Worm (Caenorhabditis elegans): ENCODE measurements around the gene rpl-6.

DNA sequence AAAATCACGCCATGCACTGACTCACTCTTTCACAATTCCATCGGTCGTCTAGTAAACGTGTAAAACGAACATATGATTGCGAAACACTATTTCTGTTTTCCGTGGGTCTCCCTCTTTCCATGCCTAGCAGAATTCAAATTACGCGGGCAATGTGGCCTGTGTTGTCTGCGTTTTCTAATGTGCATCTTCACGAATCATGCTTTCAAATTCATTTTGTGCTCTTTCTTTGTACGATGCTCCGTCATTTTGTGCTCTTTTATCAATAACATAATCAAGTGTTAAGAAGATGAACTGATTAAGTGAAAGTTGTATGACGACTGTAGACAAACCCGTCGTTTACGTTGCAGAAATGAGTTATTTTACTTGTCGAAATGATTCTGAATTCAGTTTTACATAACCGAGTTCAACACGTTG lies 42.4 kb upstream of the rpl-6 start:
- TF ChIP-seq flt-1 (GFP tag; IDR thresholded peaks at IDR 0.05) = no peak
- TF ChIP-seq ref-1 (GFP tag; conservative IDR thresholded peaks at IDR 0.05) = no peak
- TF ChIP-seq med-1 (GFP tag; optimal IDR thresholded peaks at IDR 0.05; ENCODE audit: insufficient read depth) = no peak
- TF ChIP-seq T22C8.4 (GFP tag; IDR thresholded peaks at IDR 0.05) = no peak
- no peak for TF ChIP-seq cog-1 (tag; optimal IDR thresholded peaks at IDR 0.05)
- TF ChIP-seq ztf-29 (GFP tag; IDR thresholded peaks at IDR 0.05) = no peak
- no peak for TF ChIP-seq tab-1 (GFP tag; IDR thresholded peaks at IDR 0.05)
